Worm (Caenorhabditis elegans): Measurements from ENCODE around the gene R07E3.1.

R07E3.1 gene

DNA sequence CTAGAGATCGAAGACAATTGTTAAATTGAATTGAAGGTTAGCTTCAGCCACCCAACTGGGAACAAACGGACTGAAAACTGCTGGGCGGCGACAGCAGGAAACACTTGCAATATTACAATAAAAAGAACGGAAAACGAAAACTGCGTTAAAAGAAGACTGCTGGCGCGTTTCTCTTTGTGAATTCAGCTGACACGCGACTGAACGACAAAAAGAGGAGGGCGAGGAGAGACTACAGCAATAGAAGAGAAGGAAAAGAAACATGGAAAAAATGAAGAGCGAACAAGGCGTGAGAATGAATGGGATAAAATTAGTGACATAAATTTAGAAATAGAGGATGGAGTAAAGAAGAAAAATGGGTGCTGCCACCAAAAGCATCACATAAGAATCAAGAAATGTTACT is 36.7 kb upstream of the R07E3.1 start (continued):
- peak; percentile 93 for TF ChIP-seq xbp-1 (tag; optimal IDR thresholded peaks at IDR 0.05)
- TF ChIP-seq egl-27 (tag; optimal IDR thresholded peaks at IDR 0.05) = peak; percentile 47 to 66
- TF ChIP-seq mep-1 (tag; optimal IDR thresholded peaks at IDR 0.05) = peak; percentile 97
- TF ChIP-seq nhr-85 (tag) = peak; percentile 96
- peak; percentile 61 for TF ChIP-seq lir-3 (tag; optimal IDR thresholded peaks at IDR 0.05; ENCODE audit: poor library complexity)
- peak in 1 of 2 experiments; percentile 80 for TF ChIP-seq ztf-11 (tag; optimal IDR thresholded peaks at IDR 0.05)
- TF ChIP-seq hlh-4 (tag; optimal IDR thresholded peaks at IDR 0.05) = no peak
- TF ChIP-seq tbx-2 (tag; optimal IDR thresholded peaks at IDR 0.05) = peak; percentile 96
- TF ChIP-seq lin-13 (GFP tag; optimal IDR thresholded peaks at IDR 0.05) = peak; percentile 89
- TF ChIP-seq nhr-47 (tag; optimal IDR thresholded peaks at IDR 0.05) = peak; percentile 95
- no peak for TF ChIP-seq nhr-84 (tag; optimal IDR thresholded peaks at IDR 0.05)
- no peak for TF ChIP-seq F16B12.6 (tag; optimal IDR thresholded peaks at IDR 0.05)
- peak; percentile 81 for TF ChIP-seq snpc-4 (tag; optimal IDR thresholded peaks at IDR 0.05)
- no peak for TF ChIP-seq ceh-63 (GFP tag; optimal IDR thresholded peaks at IDR 0.05)
- TF ChIP-seq nhr-20 (tag; optimal IDR thresholded peaks at IDR 0.05) = peak; percentile 98

DNA sequence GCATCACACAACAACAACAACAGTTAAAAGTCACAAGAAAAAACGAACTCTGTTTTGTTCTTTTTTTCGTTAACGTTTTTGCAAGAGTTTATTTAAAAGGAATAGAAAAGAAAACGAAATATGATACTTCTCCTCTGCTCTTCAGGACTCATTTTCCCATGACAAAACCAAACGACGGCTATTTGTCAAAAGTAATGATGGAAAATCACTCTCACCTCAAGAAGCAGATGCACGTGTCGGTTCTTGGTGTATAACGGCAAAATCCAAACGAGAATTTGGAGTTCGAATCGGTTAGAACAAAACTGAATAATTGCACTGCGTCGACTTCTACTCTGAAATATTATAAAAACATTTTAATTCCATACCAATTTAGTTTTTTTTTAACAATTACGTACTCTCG is 36.0 kb upstream of the R07E3.1 start:
- TF ChIP-seq unc-86 (tag; optimal IDR thresholded peaks at IDR 0.05) (no peak), ceh-8 (GFP tag; optimal IDR thresholded peaks at IDR 0.05) (no peak), rnt-1 (tag; optimal IDR thresholded peaks at IDR 0.05) (no peak), ceh-90 (tag; optimal IDR thresholded peaks at IDR 0.05) (no peak)

DNA sequence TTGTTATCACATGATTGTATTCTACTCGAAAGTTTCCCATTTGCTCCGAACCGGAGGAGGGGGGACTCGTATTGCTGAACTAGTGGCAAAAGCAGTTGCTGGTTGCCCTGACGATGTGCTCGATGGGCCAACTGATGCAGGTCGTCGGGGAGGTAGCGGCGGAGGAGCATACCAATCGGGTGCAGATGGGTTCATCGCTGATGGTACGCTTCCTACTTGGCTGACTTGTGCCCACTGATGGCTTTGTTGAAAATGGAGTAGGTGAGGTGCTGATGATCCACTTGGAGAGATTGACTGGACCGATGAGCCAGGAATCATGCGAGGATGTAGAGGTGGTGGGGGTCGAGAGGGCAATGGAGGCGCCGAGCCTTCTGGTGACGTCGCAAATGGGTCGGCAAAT is 32.6 kb upstream of the R07E3.1 start:
- TF ChIP-seq unc-30 (tag; optimal IDR thresholded peaks at IDR 0.05) (no peak), elt-2 (tag; optimal IDR thresholded peaks at IDR 0.05) (no peak), egl-27 (tag; optimal IDR thresholded peaks at IDR 0.05) (no peak), snpc-4 (tag; optimal IDR thresholded peaks at IDR 0.05) (no peak), zip-4 (GFP tag; optimal IDR thresholded peaks at IDR 0.05) (no peak), efl-1 (optimal IDR thresholded peaks at IDR 0.05) (no peak), efl-1 (GFP tag; optimal IDR thresholded peaks at IDR 0.05 in 1 of 2) (peak in 1 of 2 experiments; percentile 85), lin-14 (GFP tag; optimal IDR thresholded peaks at IDR 0.05) (no peak), nhr-237 (tag; optimal IDR thresholded peaks at IDR 0.05) (no peak)

DNA sequence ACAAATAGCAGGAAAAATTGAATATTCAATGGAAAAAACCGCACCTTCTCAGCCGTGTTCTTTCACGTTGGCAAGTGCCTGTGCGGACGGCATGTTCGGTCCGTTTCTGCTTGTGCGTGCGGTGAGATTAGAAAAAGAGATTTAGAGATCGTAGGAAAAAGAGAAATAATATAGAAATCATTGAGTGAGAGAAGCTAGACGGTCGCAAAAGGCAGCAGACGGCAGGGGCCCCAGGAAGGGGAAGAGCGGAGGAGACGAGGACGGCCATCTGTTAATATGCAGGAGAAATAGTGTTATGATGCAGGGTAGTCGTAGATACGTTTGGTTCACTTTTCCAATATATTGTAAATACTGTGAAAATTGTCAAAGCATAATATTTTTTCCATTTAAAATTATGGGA is 31.6 kb upstream of the R07E3.1 start, which contains the start of gene Y49A10A.2:
Gene Y49A10A.2 (minus strand): TSS at position 109 of the 400 bp plus-strand sequence.
- peak; percentile 36 for TF ChIP-seq unc-86 (tag; optimal IDR thresholded peaks at IDR 0.05)
- peak in 1 of 2 experiments; percentile 13 for TF ChIP-seq mdl-1 (tag; optimal IDR thresholded peaks at IDR 0.05)
- peak; percentile 58 for TF ChIP-seq swsn-7 (tag; optimal IDR thresholded peaks at IDR 0.05)
- no peak for TF ChIP-seq aha-1 (tag; optimal IDR thresholded peaks at IDR 0.05)
- TF ChIP-seq xbp-1 (tag; optimal IDR thresholded peaks at IDR 0.05) = peak; percentile 23
- TF ChIP-seq nhr-71 (tag; optimal IDR thresholded peaks at IDR 0.05) = peak; percentile 55
- 0 out of 2 replicates have a peak, but pooled peaks have one; percentile 17 for TF ChIP-seq nhr-19 (GFP tag; conservative IDR thresholded peaks at IDR 0.05)
- peak; percentile 41 for TF ChIP-seq nhr-47 (tag; optimal IDR thresholded peaks at IDR 0.05)
- TF ChIP-seq tbx-2 (tag; optimal IDR thresholded peaks at IDR 0.05) = peak; percentile 29
- TF ChIP-seq efl-1 (optimal IDR thresholded peaks at IDR 0.05) = peak; percentile 13 to 48
- TF ChIP-seq efl-1 (GFP tag; optimal IDR thresholded peaks at IDR 0.05 in 1 of 2) = no peak
- no peak for TF ChIP-seq zip-4 (GFP tag; optimal IDR thresholded peaks at IDR 0.05)
- peak; percentile 57 for TF ChIP-seq nhr-85 (tag)
- no peak for TF ChIP-seq fos-1 (tag; optimal IDR thresholded peaks at IDR 0.05)
- TF ChIP-seq mep-1 (tag; optimal IDR thresholded peaks at IDR 0.05) = peak; percentile 31
- TF ChIP-seq lin-14 (GFP tag; optimal IDR thresholded peaks at IDR 0.05) = peak; percentile 80
- TF ChIP-seq snu-23 (GFP tag; optimal IDR thresholded peaks at IDR 0.05) = peak; percentile 52
- TF ChIP-seq rnt-1 (tag; optimal IDR thresholded peaks at IDR 0.05) = peak; percentile 61
- peak; percentile 14 for TF ChIP-seq blmp-1 (tag; optimal IDR thresholded peaks at IDR 0.05)
- no peak for TF ChIP-seq F16B12.6 (tag; optimal IDR thresholded peaks at IDR 0.05)
- peak in 1 of 2 experiments; percentile 40 for TF ChIP-seq lsy-2 (tag; optimal IDR thresholded peaks at IDR 0.05)
- no peak for TF ChIP-seq hlh-17 (GFP tag; optimal IDR thresholded peaks at IDR 0.05; ENCODE audit: borderline replicate concordance)
- TF ChIP-seq lin-35 (GFP tag; optimal IDR thresholded peaks at IDR 0.05) = peak in 1 of 2 experiments; percentile 5
- no peak for TF ChIP-seq skn-1 (tag; optimal IDR thresholded peaks at IDR 0.05)
- no peak for TF ChIP-seq mab-9 (GFP tag; IDR thresholded peaks at IDR 0.05)
- peak in 2 of 3 experiments; percentile 2 to 16 for TF ChIP-seq ceh-82 (tag; optimal IDR thresholded peaks at IDR 0.05)
- TF ChIP-seq dsc-1 (tag; optimal IDR thresholded peaks at IDR 0.05) = peak; percentile 39
- peak; percentile 40 for TF ChIP-seq nhr-20 (tag; optimal IDR thresholded peaks at IDR 0.05)
- no peak for TF ChIP-seq sptf-1 (tag; optimal IDR thresholded peaks at IDR 0.05)
- TF ChIP-seq fkh-10 (GFP tag; optimal IDR thresholded peaks at IDR 0.05) = no peak
- no peak for TF ChIP-seq hpl-2 (GFP tag; optimal IDR thresholded peaks at IDR 0.05)
- TF ChIP-seq fkh-8 (tag; optimal IDR thresholded peaks at IDR 0.05) = peak; percentile 18
